Worm (Caenorhabditis elegans) whole organism, L1 larva: ENCODE results near the gene tmem-120.

Experiments
- ceh-82 ChIP-seq, 3 experiments: fragments of 150-350 bp in 1 of 3; sonication (generic microtip) in 2 of 3; optimal IDR thresholded peaks; 2 replicates each; lab custom pipeline; 2014 to 2017; ENCODE audit warnings: missing biosample characterization in 3 of 3, missing genetic modification characterization in 3 of 3
- jun-1 ChIP-seq: fragments of 150-350 bp; optimal IDR thresholded peaks from 2 replicates; lab custom pipeline; 2014; ENCODE audit warnings: missing biosample characterization, missing genetic modification reagents, missing genetic modification characterization
- nhr-20 ChIP-seq: sonication (generic microtip); optimal IDR thresholded peaks from 2 replicates; lab custom pipeline; 2016; ENCODE audit warnings: mild to moderate bottlenecking, missing genetic modification characterization, missing compliant biosample characterization
- nhr-76 ChIP-seq: sonication (generic microtip); optimal IDR thresholded peaks from 2 replicates; lab custom pipeline; 2017; ENCODE audit warnings: missing biosample characterization, missing genetic modification characterization
- sptf-1 ChIP-seq: fragments of 150-350 bp; optimal IDR thresholded peaks from 2 replicates; lab custom pipeline; 2014; ENCODE audit warnings: missing biosample characterization, missing genetic modification characterization

DNA sequence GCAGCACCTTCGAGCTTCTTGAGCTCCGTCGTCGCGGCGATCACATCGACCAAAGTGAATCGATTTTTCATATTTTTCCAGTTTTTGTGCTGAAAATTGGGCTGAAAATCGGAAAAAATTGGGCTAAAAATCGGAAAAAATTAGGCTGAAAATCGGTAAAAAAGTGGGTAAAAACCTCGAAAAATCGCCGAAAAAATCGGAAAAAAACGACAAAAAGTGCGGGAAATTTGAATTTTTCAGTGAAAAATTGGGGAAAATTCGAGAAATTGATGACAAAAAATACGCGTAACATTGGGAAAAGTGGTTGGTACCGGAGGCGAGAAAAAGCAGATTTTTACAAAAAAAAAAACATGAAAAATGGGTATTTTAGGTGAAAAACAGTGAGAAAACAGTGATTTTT is 34.4 kb downstream of the tmem-120 start, which contains the start of gene Y82E9BR.18:
- no peak for TF ChIP-seq nhr-76 (tag; lab: Kevin White, UChicago)
- TF ChIP-seq sptf-1 (tag; lab: Kevin White, UChicago) = no peak
- TF ChIP-seq jun-1 (tag; lab: Kevin White, UChicago) = no peak
- no peak for TF ChIP-seq nhr-20
- no peak for TF ChIP-seq ceh-82 (tag; optimal IDR thresholded peaks at IDR 0.05; lab: Kevin White, UChicago)
